Worm (Caenorhabditis elegans): ENCODE results near the gene fbxb-61.

Gene fbxb-61

ce11 chrV:19354506-19354905, 50.6 kb downstream of the fbxb-61 start:
- TF ChIP-seq ZK185.1 (tag; optimal IDR thresholded peaks at IDR 0.05; ENCODE audit: poor library complexity, severe bottlenecking): no peak
- TF ChIP-seq cebp-1 (GFP tag; IDR thresholded peaks at IDR 0.05): no peak
- no peak for TF ChIP-seq cebp-1 (tag; optimal IDR thresholded peaks at IDR 0.05)
- no peak for TF ChIP-seq lsl-1 (GFP tag; optimal IDR thresholded peaks at IDR 0.05)
- TF ChIP-seq zfh-2 (GFP tag; conservative IDR thresholded peaks at IDR 0.05): no peak
- TF ChIP-seq nfya-1 (tag; optimal IDR thresholded peaks at IDR 0.05; ENCODE audit: borderline replicate concordance, insufficient read depth): no peak
- TF ChIP-seq F33H1.4 (GFP tag; IDR thresholded peaks at IDR 0.05): no peak
- TF ChIP-seq snpc-1.1 (tag; optimal IDR thresholded peaks at IDR 0.05; ENCODE audit: insufficient read depth): no peak

Measured in whole organism, young adult.